Worm (Caenorhabditis elegans) whole organism, young adult: ENCODE measurements around the gene B0365.9.

ENCODE experiments used
- B0019.2 ChIP-seq: fragments of 200-800 bp; sonication (Bioruptor generic); conservative IDR thresholded peaks from 2 replicates; pipeline ENCODE4 v1.3.6; 2022; ENCODE audit warnings: missing genetic modification reagents, missing genetic modification characterization, missing compliant biosample characterization
- B0035.1 ChIP-seq: sonication (generic microtip); optimal IDR thresholded peaks from 2 replicates; lab custom pipeline; 2016; ENCODE audit warnings: missing genetic modification characterization, mild to moderate bottlenecking, missing compliant biosample characterization, missing genotype, missing genetic modification reagents
- B0261.1 ChIP-seq: sonication (generic microtip); optimal IDR thresholded peaks from 2 replicates; lab custom pipeline; 2016; ENCODE audit warnings: mild to moderate bottlenecking, missing genetic modification characterization, moderate library complexity, missing compliant biosample characterization
- C17E4.6 ChIP-seq: fragments of 200-800 bp; sonication (Bioruptor generic); IDR thresholded peaks from 2 replicates; pipeline ENCODE4 v1.3.6; 2022; ENCODE audit warnings: missing genetic modification reagents, missing genetic modification characterization, missing compliant biosample characterization
- F10E7.11 ChIP-seq: sonication (generic microtip); optimal IDR thresholded peaks from 2 replicates; lab custom pipeline; 2017; ENCODE audit warnings: mild to moderate bottlenecking, missing genetic modification characterization, moderate library complexity, missing compliant biosample characterization
- F23B12.7 ChIP-seq: sonication (generic microtip); optimal IDR thresholded peaks from 2 replicates; lab custom pipeline; 2017; ENCODE audit warnings: missing genetic modification characterization, mild to moderate bottlenecking, missing compliant biosample characterization, antibody characterized with exemption, moderate library complexity; ENCODE audit not compliant: insufficient read depth
- F33H1.4 ChIP-seq: fragments of 200-800 bp; sonication (Bioruptor generic); IDR thresholded peaks from 2 replicates; pipeline ENCODE4 v1.3.6; 2022; ENCODE audit warnings: missing genetic modification reagents, missing genetic modification characterization, missing compliant biosample characterization
- F37B4.10 ChIP-seq: fragments of 200-800 bp; sonication (Bioruptor generic); IDR thresholded peaks from 2 replicates; pipeline ENCODE4 v1.3.6; 2022; ENCODE audit warnings: missing genetic modification characterization, missing compliant biosample characterization
- F52B5.7 ChIP-seq: sonication (generic microtip); optimal IDR thresholded peaks from 2 replicates; lab custom pipeline; 2016; ENCODE audit warnings: mild to moderate bottlenecking, missing genetic modification characterization, missing compliant biosample characterization
- K11D2.4 ChIP-seq: fragments of 200-800 bp; sonication (Bioruptor generic); IDR thresholded peaks from 2 replicates; pipeline ENCODE4 v1.3.6; 2022; ENCODE audit warnings: missing genetic modification reagents, missing genetic modification characterization, missing compliant biosample characterization
- K12H6.12 ChIP-seq: fragments of 200-800 bp; sonication (Bioruptor generic); optimal IDR thresholded peaks from 2 replicates; lab custom pipeline; 2018; ENCODE audit warnings: mild to moderate bottlenecking, missing genetic modification characterization, missing compliant biosample characterization
- T07F8.4 ChIP-seq: sonication (generic microtip); optimal IDR thresholded peaks from 2 replicates; lab custom pipeline; 2016; ENCODE audit warnings: mild to moderate bottlenecking, missing genetic modification characterization, moderate library complexity, missing compliant biosample characterization
- Y53F4B.3 ChIP-seq: fragments of 200-800 bp; sonication (Bioruptor generic); IDR thresholded peaks from 2 replicates; pipeline ENCODE4 v1.3.6; 2022; ENCODE audit warnings: missing genetic modification reagents, missing genetic modification characterization, missing compliant biosample characterization
- ama-1 ChIP-seq, 3 experiments: fragments of 150-350 bp in 1 of 3; sonication (generic microtip) in 2 of 3; optimal IDR thresholded peaks; 2 replicates each; lab custom pipeline; 2014 to 2018; ENCODE audit warnings: missing biosample characterization in 2 of 3, missing genetic modification characterization in 2 of 3, missing genetic modification reagents in 2 of 3
- atf-7 ChIP-seq: sonication (generic microtip); optimal IDR thresholded peaks from 2 replicates; lab custom pipeline; 2017; ENCODE audit warnings: mild to moderate bottlenecking, missing genetic modification characterization, missing compliant biosample characterization
- attf-3 ChIP-seq: fragments of 200-800 bp; sonication (Bioruptor generic); conservative IDR thresholded peaks from 2 replicates; pipeline ENCODE4 v1.3.6; 2022; ENCODE audit warnings: missing genetic modification reagents, missing genetic modification characterization, missing compliant biosample characterization
- attf-6 ChIP-seq: fragments of 200-800 bp; sonication (Bioruptor generic); IDR thresholded peaks from 2 replicates; pipeline ENCODE4 v1.3.6; 2022; ENCODE audit warnings: missing genetic modification reagents, missing genetic modification characterization, missing compliant biosample characterization
- ceh-27 ChIP-seq: fragments of 200-800 bp; sonication (Bioruptor generic); optimal IDR thresholded peaks from 2 replicates; lab custom pipeline; 2018; ENCODE audit warnings: mild to moderate bottlenecking, missing genetic modification characterization, moderate library complexity, missing compliant biosample characterization
- ceh-58 ChIP-seq: fragments of 200-800 bp; sonication (Bioruptor generic); IDR thresholded peaks from 2 replicates; pipeline ENCODE4 v1.3.6; 2022; ENCODE audit warnings: missing genetic modification characterization, missing compliant biosample characterization
- ceh-91 ChIP-seq: fragments of 200-800 bp; sonication (Bioruptor generic); IDR thresholded peaks from 2 replicates; pipeline ENCODE4 v1.3.6; 2022; ENCODE audit warnings: missing genetic modification reagents, missing genetic modification characterization, missing compliant biosample characterization
- die-1 ChIP-seq: sonication (generic microtip); optimal IDR thresholded peaks from 2 replicates; lab custom pipeline; 2016; ENCODE audit warnings: missing genotype, mild to moderate bottlenecking, missing genetic modification characterization, missing compliant biosample characterization
- dox-1 ChIP-seq: fragments of 200-800 bp; sonication (Bioruptor generic); IDR thresholded peaks from 2 replicates; pipeline ENCODE4 v1.3.6; 2022; ENCODE audit warnings: missing genetic modification reagents, missing genetic modification characterization, missing compliant biosample characterization
- egl-44 ChIP-seq: fragments of 200-800 bp; sonication (Bioruptor generic); IDR thresholded peaks from 2 replicates; pipeline ENCODE4 v1.3.6; 2022; ENCODE audit warnings: missing genetic modification reagents, missing genetic modification characterization, missing compliant biosample characterization
- gei-17 ChIP-seq: fragments of 200-800 bp; sonication (Bioruptor generic); optimal IDR thresholded peaks from 2 replicates; lab custom pipeline; 2018; ENCODE audit warnings: mild to moderate bottlenecking, missing genetic modification characterization, missing compliant biosample characterization
- him-1 ChIP-seq: sonication (generic microtip); optimal IDR thresholded peaks from 2 replicates; lab custom pipeline; 2016; ENCODE audit warnings: missing genotype, missing genetic modification reagents, missing genetic modification characterization, missing compliant biosample characterization
- hmg-1.2 ChIP-seq: fragments of 200-800 bp; sonication (Bioruptor generic); IDR thresholded peaks from 2 replicates; pipeline ENCODE4 v1.3.6; 2022; ENCODE audit warnings: missing genetic modification reagents, missing genetic modification characterization, missing compliant biosample characterization
- lag-1 ChIP-seq: fragments of 200-800 bp; sonication (Bioruptor generic); IDR thresholded peaks from 2 replicates; pipeline ENCODE4 v1.3.6; 2022; ENCODE audit warnings: missing genetic modification reagents, missing genetic modification characterization, missing compliant biosample characterization
- madf-3 ChIP-seq: fragments of 200-800 bp; sonication (Bioruptor generic); IDR thresholded peaks from 2 replicates; pipeline ENCODE4 v1.3.6; 2022; ENCODE audit warnings: missing genetic modification reagents, missing genetic modification characterization, missing compliant biosample characterization
- madf-6 ChIP-seq: fragments of 200-800 bp; sonication (Bioruptor generic); IDR thresholded peaks from 2 replicates; pipeline ENCODE4 v1.3.6; 2022; ENCODE audit warnings: missing genetic modification reagents, missing genetic modification characterization, missing compliant biosample characterization
- mcd-1 ChIP-seq: fragments of 200-800 bp; sonication (Bioruptor generic); IDR thresholded peaks from 2 replicates; pipeline ENCODE4 v1.3.6; 2022; ENCODE audit warnings: missing genetic modification reagents, missing genetic modification characterization, missing compliant biosample characterization
- nfya-2 ChIP-seq: fragments of 200-800 bp; sonication (Bioruptor generic); IDR thresholded peaks from 2 replicates; pipeline ENCODE4 v1.3.6; 2022; ENCODE audit warnings: missing genetic modification reagents, missing genetic modification characterization, missing compliant biosample characterization
- nfyb-1 ChIP-seq: fragments of 200-800 bp; sonication (Bioruptor generic); IDR thresholded peaks from 2 replicates; pipeline ENCODE4 v1.3.6; 2022; ENCODE audit warnings: missing genetic modification reagents, missing genetic modification characterization, missing compliant biosample characterization
- nhr-80 ChIP-seq: sonication (generic microtip); optimal IDR thresholded peaks from 2 replicates; lab custom pipeline; 2016; ENCODE audit warnings: missing genetic modification characterization, missing compliant biosample characterization
- nhr-90 ChIP-seq: sonication (generic microtip); optimal IDR thresholded peaks from 2 replicates; lab custom pipeline; 2016; ENCODE audit warnings: missing genotype, mild to moderate bottlenecking, missing genetic modification characterization, missing compliant biosample characterization
- pbrm-1 ChIP-seq: fragments of 200-800 bp; sonication (Bioruptor generic); IDR thresholded peaks from 2 replicates; pipeline ENCODE4 v1.3.6; 2022; ENCODE audit warnings: missing genetic modification reagents, missing genetic modification characterization, missing compliant biosample characterization
- rcor-1 ChIP-seq: fragments of 200-800 bp; sonication (Bioruptor generic); IDR thresholded peaks from 2 replicates; pipeline ENCODE4 v1.3.6; 2022; ENCODE audit warnings: missing genetic modification reagents, missing genetic modification characterization, missing compliant biosample characterization
- rec-8 ChIP-seq, 2 experiments: sonication (generic microtip); optimal IDR thresholded peaks; 2 replicates each; lab custom pipeline; 2016; ENCODE audit warnings: mild to moderate bottlenecking in 2 of 2, missing genetic modification characterization in 2 of 2, missing genetic modification reagents in 2 of 2, missing genotype in 2 of 2, missing biosample characterization in 1 of 2, missing compliant biosample characterization in 1 of 2, moderate library complexity in 1 of 2
- sea-2 ChIP-seq: fragments of 200-800 bp; sonication (Bioruptor generic); IDR thresholded peaks from 2 replicates; pipeline ENCODE4 v1.3.6; 2022; ENCODE audit warnings: missing genetic modification characterization, missing compliant biosample characterization
- snpc-1.3 ChIP-seq: sonication (generic microtip); optimal IDR thresholded peaks from 2 replicates; lab custom pipeline; 2017; ENCODE audit warnings: missing genetic modification characterization, mild to moderate bottlenecking, missing compliant biosample characterization, antibody characterized with exemption, moderate library complexity, missing genotype, missing genetic modification reagents; ENCODE audit not compliant: insufficient read depth
- snpc-3.4 ChIP-seq: sonication (generic microtip); optimal IDR thresholded peaks from 2 replicates; lab custom pipeline; 2017; ENCODE audit warnings: missing genetic modification characterization, mild to moderate bottlenecking, missing compliant biosample characterization, antibody characterized with exemption, moderate library complexity, missing genotype, missing genetic modification reagents
- somi-1 ChIP-seq: fragments of 200-800 bp; sonication (Bioruptor generic); optimal IDR thresholded peaks from 2 replicates; lab custom pipeline; 2018; ENCODE audit warnings: mild to moderate bottlenecking, missing genetic modification characterization, missing compliant biosample characterization
- tbx-9 ChIP-seq: sonication (generic microtip); optimal IDR thresholded peaks from 2 replicates; lab custom pipeline; 2016; ENCODE audit warnings: borderline replicate concordance, missing genetic modification characterization, inconsistent platforms, missing compliant biosample characterization
- unc-62 ChIP-seq: fragments of 150-350 bp; optimal IDR thresholded peaks from 2 replicates; lab custom pipeline; 2014; ENCODE audit warnings: missing biosample characterization, missing genetic modification reagents, missing genetic modification characterization
- zfh-2 ChIP-seq: fragments of 200-800 bp; sonication (Bioruptor generic); conservative IDR thresholded peaks from 2 replicates; pipeline ENCODE4 v1.3.6; 2022; ENCODE audit warnings: missing genetic modification reagents, missing genetic modification characterization, missing compliant biosample characterization
- zim-3 ChIP-seq: sonication (generic microtip); optimal IDR thresholded peaks from 2 replicates; lab custom pipeline; 2017; ENCODE audit warnings: mild to moderate bottlenecking, missing genetic modification characterization, moderate library complexity, missing compliant biosample characterization
- ztf-18 ChIP-seq: sonication (generic microtip); optimal IDR thresholded peaks from 2 replicates; lab custom pipeline; 2016; ENCODE audit warnings: missing genotype, mild to moderate bottlenecking, missing genetic modification characterization, missing compliant biosample characterization
- ztf-22 ChIP-seq: fragments of 200-800 bp; sonication (Bioruptor generic); optimal IDR thresholded peaks from 2 replicates; lab custom pipeline; 2018; ENCODE audit warnings: mild to moderate bottlenecking, missing genetic modification characterization, moderate library complexity, missing compliant biosample characterization
- ztf-26 ChIP-seq: sonication (generic microtip); optimal IDR thresholded peaks from 2 replicates; lab custom pipeline; 2017; ENCODE audit warnings: missing genetic modification characterization, missing compliant biosample characterization

B0365.9 gene

DNA sequence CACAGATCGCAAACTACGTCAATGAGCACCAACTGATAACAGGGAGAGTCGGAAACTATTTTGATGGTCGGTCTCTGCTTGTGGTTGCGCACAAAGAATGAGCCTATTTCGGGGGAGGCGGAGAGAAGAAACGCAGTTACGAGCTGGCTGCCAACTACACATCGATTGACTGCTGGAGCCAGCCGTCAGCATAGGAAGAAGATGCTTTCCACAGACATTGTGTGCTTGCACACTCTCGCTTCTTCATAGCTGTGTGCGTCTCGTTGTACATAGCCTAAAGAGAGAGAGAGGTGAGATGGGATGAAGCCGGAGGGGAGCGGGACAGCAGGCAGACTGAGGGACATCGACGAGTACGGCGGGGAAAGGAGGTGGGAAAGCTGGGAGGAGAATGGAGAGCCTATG lies 2.9 kb downstream of the B0365.9 start (continued):
- TF ChIP-seq pbrm-1 (GFP tag; lab: Robert Waterston, UW), result no peak
- TF ChIP-seq F52B5.7 (tag; lab: Kevin White, UChicago), result no peak
- no peak for TF ChIP-seq him-1 (tag; lab: Kevin White, UChicago)
- TF ChIP-seq dox-1, result peak; percentile 81
- no peak for TF ChIP-seq rec-8 (tag; optimal IDR thresholded peaks at IDR 0.05; lab: Kevin White, UChicago)
- no peak for TF ChIP-seq ama-1 (optimal IDR thresholded peaks at IDR 0.05; lab: Kevin White, UChicago)
- TF ChIP-seq ama-1 (GFP tag; optimal IDR thresholded peaks at IDR 0.05; lab: Kevin White, UChicago), result no peak
- peak; percentile 11; the same call in 1 of the 2 replicates for TF ChIP-seq nfyb-1 (GFP tag; lab: Robert Waterston, UW)
- TF ChIP-seq F10E7.11 (tag; lab: Kevin White, UChicago), result no peak
- peak; percentile 99 for TF ChIP-seq nhr-80 (tag; lab: Kevin White, UChicago)
- no peak for TF ChIP-seq zim-3 (tag; lab: Kevin White, UChicago)
- peak; percentile 18 for TF ChIP-seq ztf-18 (tag; lab: Kevin White, UChicago)
- TF ChIP-seq F23B12.7, result no peak
- TF ChIP-seq egl-44 (GFP tag; lab: Robert Waterston, UW), result peak; percentile 58; the same call in 1 of the 2 replicates
- no peak for TF ChIP-seq lag-1 (GFP tag; lab: Robert Waterston, UW)
- TF ChIP-seq K11D2.4 (GFP tag; lab: Robert Waterston, UW), result peak; percentile 38; the same call in 1 of the 2 replicates
- peak; percentile 28; the same call in 1 of the 2 replicates for TF ChIP-seq rcor-1
- peak; percentile 67 for TF ChIP-seq atf-7
- peak; percentile 40 for TF ChIP-seq nhr-90 (tag; lab: Kevin White, UChicago)
- peak; percentile 55; the same call in 1 of the 2 replicates for TF ChIP-seq mcd-1 (GFP tag; lab: Robert Waterston, UW)
- TF ChIP-seq madf-3, result no peak
- no peak for TF ChIP-seq sea-2
- TF ChIP-seq B0261.1 (tag; lab: Kevin White, UChicago), result no peak
- no peak for TF ChIP-seq Y53F4B.3 (GFP tag; lab: Robert Waterston, UW)
- TF ChIP-seq somi-1, result peak; percentile 45
- no peak; the same call in 1 of the 2 replicates for TF ChIP-seq madf-6 (GFP tag; lab: Robert Waterston, UW)
- peak; percentile 96 for TF ChIP-seq zfh-2 (GFP tag; lab: Robert Waterston, UW)
- TF ChIP-seq tbx-9 (tag; lab: Kevin White, UChicago), result no peak
- no peak for TF ChIP-seq F37B4.10
- TF ChIP-seq B0035.1 (tag; lab: Kevin White, UChicago), result no peak
- TF ChIP-seq T07F8.4 (tag; lab: Kevin White, UChicago), result no peak
- TF ChIP-seq snpc-1.3 (tag; lab: Kevin White, UChicago), result no peak
- TF ChIP-seq unc-62 (GFP tag; lab: Kevin White, UChicago), result no peak
- no peak for TF ChIP-seq ztf-26 (tag; lab: Kevin White, UChicago)
- TF ChIP-seq ceh-91 (GFP tag; lab: Robert Waterston, UW), result no peak
- TF ChIP-seq ceh-58 (GFP tag; lab: Robert Waterston, UW), result no peak
- TF ChIP-seq hmg-1.2 (GFP tag; lab: Robert Waterston, UW), result peak; percentile 49; the same call in 1 of the 2 replicates
- TF ChIP-seq attf-3 (GFP tag; lab: Robert Waterston, UW), result no peak
- no peak for TF ChIP-seq C17E4.6 (GFP tag; lab: Robert Waterston, UW)
- TF ChIP-seq ceh-27, result peak; percentile 30
- peak; percentile 17 for TF ChIP-seq die-1 (tag; lab: Kevin White, UChicago)
- no peak for TF ChIP-seq attf-6 (GFP tag; lab: Robert Waterston, UW)
- TF ChIP-seq snpc-3.4 (tag; lab: Kevin White, UChicago), result no peak
- TF ChIP-seq K12H6.12 (tag; lab: Kevin White, UChicago), result peak; percentile 80
- TF ChIP-seq B0019.2 (GFP tag; lab: Robert Waterston, UW), result no peak
- TF ChIP-seq ztf-22 (GFP tag; lab: Kevin White, UChicago), result peak; percentile 71
- no peak for TF ChIP-seq F33H1.4 (GFP tag; lab: Robert Waterston, UW)
- TF ChIP-seq nfya-2 (GFP tag; lab: Robert Waterston, UW), result no peak
- TF ChIP-seq gei-17 (GFP tag; lab: Kevin White, UChicago), result no peak
